Fruit fly (Drosophila melanogaster): ENCODE results near the gene CG4440.

CG4440 gene

dm6 chr2L:16329102-16329520 lies 614 bp upstream of the CG4440 start, which contains the start of gene mRpL4:
Gene mRpL4 (minus strand): TSS chr2L:16329132.
- peak; percentile 80 for TF ChIP-seq kay (GFP tag; ENCODE audit: borderline replicate concordance)
- peak; percentile 53 for TF ChIP-seq Mnt (GFP tag; optimal IDR thresholded peaks at IDR 0.05)
- peak; percentile 26 for TF ChIP-seq bab1 (GFP tag; optimal IDR thresholded peaks at IDR 0.05)
- TF ChIP-seq CG33017 (tag; optimal IDR thresholded peaks at IDR 0.05) = no peak
- peak; percentile 60 for TF ChIP-seq toe (GFP tag; optimal IDR thresholded peaks at IDR 0.05)
- peak; percentile 1 for TF ChIP-seq CG7101 (tag; optimal IDR thresholded peaks at IDR 0.05)
- TF ChIP-seq pad (GFP tag; optimal IDR thresholded peaks at IDR 0.05) = peak; percentile 13
- no peak for TF ChIP-seq tj (GFP tag; optimal IDR thresholded peaks at IDR 0.05)
- peak; percentile 23 for TF ChIP-seq CG14711 (tag; optimal IDR thresholded peaks at IDR 0.05)
- TF ChIP-seq CG1620 (GFP tag; optimal IDR thresholded peaks at IDR 0.05) = peak; percentile 28
- no peak for TF ChIP-seq cnc (optimal IDR thresholded peaks at IDR 0.05)
- TF ChIP-seq Crg-1 (GFP tag; optimal IDR thresholded peaks at IDR 0.05) = no peak
- TF ChIP-seq Hr96 (GFP tag; optimal IDR thresholded peaks at IDR 0.05) = no peak
- TF ChIP-seq CG11617 (GFP tag; optimal IDR thresholded peaks at IDR 0.05) = no peak

- TF ChIP-seq CG1620 (GFP tag; optimal IDR thresholded peaks at IDR 0.05) = no peak
- TF ChIP-seq CG7101 (tag; optimal IDR thresholded peaks at IDR 0.05) = no peak
- TF ChIP-seq CG5204 (GFP tag; optimal IDR thresholded peaks at IDR 0.05) = no peak
- no peak for TF ChIP-seq CG33017 (tag; optimal IDR thresholded peaks at IDR 0.05)
- TF ChIP-seq CG7045 (GFP tag; optimal IDR thresholded peaks at IDR 0.05) = no peak
- no peak for TF ChIP-seq CG12768 (GFP tag; optimal IDR thresholded peaks at IDR 0.05)
- TF ChIP-seq kay (GFP tag; ENCODE audit: borderline replicate concordance) = no peak
- TF ChIP-seq ovo (GFP tag; optimal IDR thresholded peaks at IDR 0.05) = no peak
- no peak for TF ChIP-seq cnc (optimal IDR thresholded peaks at IDR 0.05)
- no peak for TF ChIP-seq pad (GFP tag; optimal IDR thresholded peaks at IDR 0.05)
- no peak for TF ChIP-seq cic (GFP tag; optimal IDR thresholded peaks at IDR 0.05)
- TF ChIP-seq Crg-1 (GFP tag; optimal IDR thresholded peaks at IDR 0.05) = no peak
- TF ChIP-seq Hr96 (GFP tag; optimal IDR thresholded peaks at IDR 0.05) = no peak
- no peak for TF ChIP-seq CG11617 (GFP tag; optimal IDR thresholded peaks at IDR 0.05)
- no peak for TF ChIP-seq bab1 (GFP tag; optimal IDR thresholded peaks at IDR 0.05)
- no peak for TF ChIP-seq CG14711 (tag; optimal IDR thresholded peaks at IDR 0.05)
- no peak for TF ChIP-seq tj (GFP tag; optimal IDR thresholded peaks at IDR 0.05)
- TF ChIP-seq Mnt (GFP tag; optimal IDR thresholded peaks at IDR 0.05) = no peak
Measured at dm6 chr2L:16337785-16338184, 8.1 kb downstream of the CG4440 start, which contains the start of gene CG31817. Gene CG31817 (minus strand): TSS chr2L:16337885.

dm6 chr2L:16340268-16340667 lies 10.5 kb downstream of the CG4440 start, which contains the start of gene CG42266:
Gene CG42266 (minus strand): TSS chr2L:16340368.
- TF ChIP-seq Crg-1 (GFP tag; optimal IDR thresholded peaks at IDR 0.05) (no peak), Mnt (GFP tag; optimal IDR thresholded peaks at IDR 0.05) (no peak), CG5204 (GFP tag; optimal IDR thresholded peaks at IDR 0.05) (no peak), tj (GFP tag; optimal IDR thresholded peaks at IDR 0.05) (no peak), CG7045 (GFP tag; optimal IDR thresholded peaks at IDR 0.05) (no peak), pad (GFP tag; optimal IDR thresholded peaks at IDR 0.05) (no peak), toe (GFP tag; optimal IDR thresholded peaks at IDR 0.05) (no peak), cnc (optimal IDR thresholded peaks at IDR 0.05) (no peak)

DNA sequence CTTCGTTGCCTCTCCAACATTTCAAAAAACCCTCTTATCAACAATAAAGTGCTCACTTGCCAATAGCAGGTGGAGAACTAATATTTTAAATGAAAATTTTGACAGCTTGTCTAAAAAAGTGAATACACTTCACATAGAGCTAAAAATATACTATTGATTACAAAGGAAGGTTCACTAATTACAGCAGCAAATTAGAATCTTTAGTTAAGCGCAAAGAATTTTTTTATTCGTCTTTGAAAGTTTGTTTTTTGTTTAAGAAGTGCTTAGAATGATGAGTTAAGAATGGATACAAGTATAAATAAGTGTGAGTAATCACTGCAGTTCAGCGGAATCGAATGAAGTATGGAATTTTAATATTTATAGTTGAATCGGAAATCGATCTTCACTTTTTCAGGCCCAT lies 12.5 kb downstream of the CG4440 start, which contains the start of gene CG44405:
Gene CG44405 (minus strand): TSS at position 101 of the 400 bp plus-strand sequence.
- TF ChIP-seq tj (GFP tag; optimal IDR thresholded peaks at IDR 0.05) (no peak), pad (GFP tag; optimal IDR thresholded peaks at IDR 0.05) (no peak), CG7045 (GFP tag; optimal IDR thresholded peaks at IDR 0.05) (no peak), bab1 (GFP tag; optimal IDR thresholded peaks at IDR 0.05) (no peak), Hr96 (GFP tag; optimal IDR thresholded peaks at IDR 0.05) (no peak), cic (GFP tag; optimal IDR thresholded peaks at IDR 0.05) (no peak), CG12768 (GFP tag; optimal IDR thresholded peaks at IDR 0.05) (no peak), Mnt (GFP tag; optimal IDR thresholded peaks at IDR 0.05) (no peak), CG1620 (GFP tag; optimal IDR thresholded peaks at IDR 0.05) (no peak)

dm6 chr2L:16350160-16350633 lies 20.5 kb downstream of the CG4440 start:
- TF ChIP-seq Hr96 (GFP tag; optimal IDR thresholded peaks at IDR 0.05) = peak; percentile 45
- TF ChIP-seq Crg-1 (GFP tag; optimal IDR thresholded peaks at IDR 0.05) = peak; percentile 42
- TF ChIP-seq cnc (optimal IDR thresholded peaks at IDR 0.05) = no peak
- peak; percentile 19 for TF ChIP-seq CG5204 (GFP tag; optimal IDR thresholded peaks at IDR 0.05)
- TF ChIP-seq pad (GFP tag; optimal IDR thresholded peaks at IDR 0.05) = peak; percentile 53
- TF ChIP-seq CG7101 (tag; optimal IDR thresholded peaks at IDR 0.05) = peak; percentile 71
- TF ChIP-seq CG12768 (GFP tag; optimal IDR thresholded peaks at IDR 0.05) = peak; percentile 57
- no peak for TF ChIP-seq cic (GFP tag; optimal IDR thresholded peaks at IDR 0.05)
- peak; percentile 70 for TF ChIP-seq toe (GFP tag; optimal IDR thresholded peaks at IDR 0.05)
- TF ChIP-seq ovo (GFP tag; optimal IDR thresholded peaks at IDR 0.05) = peak; percentile 79
- peak; percentile 38 for TF ChIP-seq CG14711 (tag; optimal IDR thresholded peaks at IDR 0.05)
- TF ChIP-seq Clk (GFP tag; optimal IDR thresholded peaks at IDR 0.05) = no peak
- no peak for TF ChIP-seq tj (GFP tag; optimal IDR thresholded peaks at IDR 0.05)
- peak; percentile 50 for TF ChIP-seq CG7045 (GFP tag; optimal IDR thresholded peaks at IDR 0.05)
- TF ChIP-seq CG33017 (tag; optimal IDR thresholded peaks at IDR 0.05) = peak; percentile 67
- no peak for TF ChIP-seq Mnt (GFP tag; optimal IDR thresholded peaks at IDR 0.05)
- peak; percentile 75 for TF ChIP-seq CG1620 (GFP tag; optimal IDR thresholded peaks at IDR 0.05)
- TF ChIP-seq CG11617 (GFP tag; optimal IDR thresholded peaks at IDR 0.05) = peak; percentile 68
- TF ChIP-seq kay (GFP tag; ENCODE audit: borderline replicate concordance) = no peak
- TF ChIP-seq bab1 (GFP tag; optimal IDR thresholded peaks at IDR 0.05) = peak; percentile 67

Measured in whole organism, adult.